Fruit fly (Drosophila melanogaster) whole organism, pupa: ENCODE data around the gene CG34133.

Experiments
- CG10348 ChIP-seq: fragments of 200-800 bp; sonication (Bioruptor generic); IDR thresholded peaks from 2 replicates; pipeline ENCODE4 v1.3.6; 2022; ENCODE audit warnings: missing biosample characterization, missing genetic modification characterization
- CG12605 ChIP-seq: fragments of 200-800 bp; sonication (Bioruptor generic); IDR thresholded peaks from 2 replicates; pipeline ENCODE4 v1.3.6; 2022; ENCODE audit warnings: missing biosample characterization, missing genetic modification characterization
- CG13204 ChIP-seq: fragments of 200-800 bp; sonication (Bioruptor generic); optimal IDR thresholded peaks from 2 replicates; lab custom pipeline; 2018; ENCODE audit warnings: missing biosample characterization, mild to moderate bottlenecking, missing genetic modification characterization, moderate library complexity
- CG14655 ChIP-seq: fragments of 200-800 bp; sonication (Bioruptor generic); optimal IDR thresholded peaks from 3 replicates; lab custom pipeline; 2017; ENCODE audit warnings: mild to moderate bottlenecking, missing biosample characterization, missing genetic modification reagents, missing genetic modification characterization
- CG15710 ChIP-seq: fragments of 200-800 bp; sonication (Bioruptor generic); optimal IDR thresholded peaks from 2 replicates; lab custom pipeline; 2018; ENCODE audit warnings: missing biosample characterization, mild to moderate bottlenecking, missing genetic modification characterization, moderate library complexity
- CG17806 ChIP-seq: fragments of 200-800 bp; sonication (Bioruptor generic); optimal IDR thresholded peaks from 2 replicates; lab custom pipeline; 2018; ENCODE audit warnings: missing biosample characterization, mild to moderate bottlenecking, missing genetic modification characterization, moderate library complexity
- CG32121 ChIP-seq: fragments of 200-800 bp; sonication (Bioruptor generic); IDR thresholded peaks from 2 replicates; pipeline ENCODE4 v1.3.6; 2022; ENCODE audit warnings: missing biosample characterization, missing genetic modification characterization
- CG34367 ChIP-seq: fragments of 200-800 bp; sonication (Bioruptor generic); optimal IDR thresholded peaks from 2 replicates; lab custom pipeline; 2018; ENCODE audit warnings: missing biosample characterization, mild to moderate bottlenecking, missing genetic modification characterization
- CG4496 ChIP-seq: fragments of 200-800 bp; sonication (Bioruptor generic); IDR thresholded peaks from 3 replicates; pipeline ENCODE4 v1.3.6; 2022; ENCODE audit warnings: missing biosample characterization, missing genetic modification characterization
- CG8159 ChIP-seq: fragments of 200-800 bp; sonication (Bioruptor generic); optimal IDR thresholded peaks from 3 replicates; lab custom pipeline; 2018; ENCODE audit warnings: missing biosample characterization, mild to moderate bottlenecking, missing genetic modification characterization, moderate library complexity
- CG8301 ChIP-seq: fragments of 200-800 bp; sonication (Bioruptor generic); optimal IDR thresholded peaks from 2 replicates; lab custom pipeline; 2018; ENCODE audit warnings: missing biosample characterization, mild to moderate bottlenecking, missing genetic modification characterization
- CG9948 ChIP-seq: fragments of 200-800 bp; sonication (Bioruptor generic); optimal IDR thresholded peaks from 2 replicates; lab custom pipeline; 2018; ENCODE audit warnings: missing biosample characterization, mild to moderate bottlenecking, missing genetic modification characterization, moderate library complexity
- D1 ChIP-seq: fragments of 200-800 bp; sonication (Bioruptor generic); optimal IDR thresholded peaks from 2 replicates; lab custom pipeline; 2018; ENCODE audit warnings: missing biosample characterization, mild to moderate bottlenecking, missing genetic modification characterization, moderate library complexity
- EcR ChIP-seq: fragments of 200-800 bp; sonication (Bioruptor generic); optimal IDR thresholded peaks from 3 replicates; lab custom pipeline; 2019; ENCODE audit warnings: missing biosample characterization, missing genetic modification characterization, mild to moderate bottlenecking, moderate library complexity, missing genetic modification reagents
- Ets98B ChIP-seq: fragments of 200-800 bp; sonication (Bioruptor generic); IDR thresholded peaks from 2 replicates; pipeline ENCODE4 v1.3.6; 2022; ENCODE audit warnings: missing biosample characterization, missing genetic modification characterization
- Pif1A ChIP-seq: fragments of 200-800 bp; sonication (Bioruptor generic); optimal IDR thresholded peaks from 3 replicates; lab custom pipeline; 2016; ENCODE audit warnings: missing biosample characterization, missing genetic modification characterization
- Pif1B ChIP-seq: fragments of 200-800 bp; sonication (Bioruptor generic); optimal IDR thresholded peaks from 3 replicates; lab custom pipeline; 2016; ENCODE audit warnings: missing biosample characterization, missing genetic modification characterization
- Snoo ChIP-seq: fragments of 200-800 bp; sonication (Bioruptor generic); optimal IDR thresholded peaks from 3 replicates; lab custom pipeline; 2017; ENCODE audit warnings: missing biosample characterization, mild to moderate bottlenecking, missing genetic modification characterization, inconsistent platforms
- fd96Ca ChIP-seq: fragments of 200-800 bp; sonication (Bioruptor generic); IDR thresholded peaks from 3 replicates; pipeline ENCODE4 v1.3.6; 2022; ENCODE audit warnings: missing biosample characterization, missing genetic modification characterization
- gl ChIP-seq: fragments of 200-800 bp; sonication (Bioruptor generic); optimal IDR thresholded peaks from 2 replicates; lab custom pipeline; 2018; ENCODE audit warnings: missing biosample characterization, mild to moderate bottlenecking, missing genetic modification characterization
- rn ChIP-seq: fragments of 200-800 bp; sonication (Bioruptor generic); IDR thresholded peaks from 2 replicates; pipeline ENCODE4 v1.3.6; 2022; ENCODE audit warnings: missing biosample characterization, missing genetic modification characterization

The CG34133 gene

DNA sequence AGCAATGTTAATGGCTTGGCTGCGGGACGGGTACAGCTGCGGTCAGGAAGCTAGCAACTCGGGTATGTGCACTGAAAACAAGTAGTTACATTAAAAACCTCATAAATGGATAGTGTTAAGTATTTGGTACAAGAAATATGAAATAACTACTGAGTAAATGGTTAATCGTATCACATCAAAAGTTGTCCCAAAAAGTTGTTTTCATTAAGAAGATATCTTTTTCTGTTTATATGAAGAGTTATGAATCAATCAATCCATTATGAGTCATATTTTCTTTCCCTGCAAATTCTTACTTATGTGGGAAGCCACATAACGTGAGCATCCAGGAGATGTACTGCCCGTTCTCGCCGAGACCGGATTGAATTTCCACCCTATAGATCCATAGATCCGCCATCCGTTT lies 30.4 kb upstream of the CG34133 start:
- TF ChIP-seq Pif1A (GFP tag; lab: Kevin White, UChicago) (peak; percentile 9), rn (GFP tag; lab: Robert Waterston, UW) (no peak), EcR (GFP tag; lab: Kevin White, UChicago) (no peak), CG4496 (GFP tag; lab: Robert Waterston, UW) (no peak), CG14655 (GFP tag; lab: Kevin White, UChicago) (peak; percentile 69), fd96Ca (GFP tag; lab: Robert Waterston, UW) (no peak), gl (tag; lab: Kevin White, UChicago) (peak; percentile 20), Ets98B (no peak), CG10348 (GFP tag; lab: Robert Waterston, UW) (no peak), CG13204 (GFP tag; lab: Kevin White, UChicago) (no peak), CG34367 (peak; percentile 25), CG32121 (no peak), Pif1B (GFP tag; lab: Kevin White, UChicago) (no peak), CG8301 (tag; lab: Kevin White, UChicago) (peak; percentile 46), CG15710 (peak; percentile 12), CG12605 (no peak), CG17806 (peak; percentile 22), CG8159 (tag; lab: Kevin White, UChicago) (peak; percentile 40), Snoo (no peak), D1 (tag; lab: Kevin White, UChicago) (no peak), CG9948 (peak; percentile 31)

DNA sequence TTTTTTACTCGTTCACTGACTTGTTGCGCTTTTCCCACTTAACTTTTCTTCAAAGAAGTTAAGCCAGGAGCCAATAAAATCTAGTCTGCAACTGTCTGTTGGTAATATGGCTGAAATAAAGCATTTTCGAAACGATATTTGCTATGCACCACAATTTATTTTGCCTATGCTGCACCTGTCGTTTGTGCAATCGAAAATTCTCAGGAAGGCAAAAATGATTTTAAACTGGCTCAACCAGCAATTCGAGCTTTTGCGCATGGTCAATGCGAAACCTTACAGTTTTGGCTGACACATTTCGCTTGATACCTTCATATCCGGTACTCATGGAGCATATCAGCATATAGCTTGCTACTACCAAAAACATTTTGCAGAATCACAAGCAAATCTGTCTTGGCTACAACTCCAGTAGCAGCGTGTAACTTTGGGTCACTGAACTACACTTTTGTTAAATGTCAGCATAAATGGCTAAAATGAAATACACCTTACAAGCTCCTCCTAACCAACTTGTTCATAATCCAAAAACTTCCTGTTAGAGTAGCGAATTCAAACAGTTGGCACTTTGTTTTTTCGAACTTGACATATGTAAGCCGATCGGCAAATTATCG lies 29.4 kb upstream of the CG34133 start:
- TF ChIP-seq CG15710, result no peak
- TF ChIP-seq CG32121, result no peak
- TF ChIP-seq D1 (tag; lab: Kevin White, UChicago), result no peak
- no peak for TF ChIP-seq CG9948
- TF ChIP-seq CG4496 (GFP tag; lab: Robert Waterston, UW), result no peak
- no peak for TF ChIP-seq Snoo
- TF ChIP-seq CG8159 (tag; lab: Kevin White, UChicago), result no peak
- no peak for TF ChIP-seq CG8301 (tag; lab: Kevin White, UChicago)
- no peak for TF ChIP-seq CG14655 (GFP tag; lab: Kevin White, UChicago)

DNA sequence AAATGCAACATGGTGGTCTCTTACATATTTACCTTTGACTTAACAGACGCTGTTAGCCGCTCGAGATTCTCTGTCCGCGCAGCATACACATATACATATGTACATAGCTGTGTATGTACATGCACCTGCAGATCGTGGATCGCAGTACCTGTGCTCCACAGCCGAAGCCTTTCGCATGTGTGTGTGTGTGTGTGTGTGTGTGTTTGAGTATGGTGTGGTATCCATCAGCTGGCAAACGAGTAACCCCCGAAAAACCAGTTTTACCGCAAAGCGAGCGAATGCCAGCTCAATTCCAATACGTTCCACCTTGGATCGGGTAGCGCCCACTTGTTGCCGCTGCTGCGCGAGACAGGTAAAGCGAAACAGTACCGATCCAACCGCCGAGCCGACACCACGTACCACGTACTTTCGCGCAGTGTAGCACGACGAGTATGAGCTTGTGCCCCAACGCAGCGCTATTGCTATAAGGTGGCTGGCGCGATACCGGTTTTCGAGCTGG lies 27.8 kb upstream of the CG34133 start, which contains the start of gene Cad99C:
Gene Cad99C (plus strand): TSS at position 365 of the 499 bp plus-strand sequence.
- TF ChIP-seq Ets98B (peak; percentile 52), rn (GFP tag; lab: Robert Waterston, UW) (no peak), CG13204 (GFP tag; lab: Kevin White, UChicago) (peak; percentile 18), EcR (GFP tag; lab: Kevin White, UChicago) (peak; percentile 61), CG8159 (tag; lab: Kevin White, UChicago) (no peak), CG34367 (no peak), Snoo (peak; percentile 11), CG12605 (peak; percentile 55; the same call in 1 of the 2 replicates), CG32121 (0 out of 2 replicates have a peak, but pooled peaks have one; percentile 46)

DNA sequence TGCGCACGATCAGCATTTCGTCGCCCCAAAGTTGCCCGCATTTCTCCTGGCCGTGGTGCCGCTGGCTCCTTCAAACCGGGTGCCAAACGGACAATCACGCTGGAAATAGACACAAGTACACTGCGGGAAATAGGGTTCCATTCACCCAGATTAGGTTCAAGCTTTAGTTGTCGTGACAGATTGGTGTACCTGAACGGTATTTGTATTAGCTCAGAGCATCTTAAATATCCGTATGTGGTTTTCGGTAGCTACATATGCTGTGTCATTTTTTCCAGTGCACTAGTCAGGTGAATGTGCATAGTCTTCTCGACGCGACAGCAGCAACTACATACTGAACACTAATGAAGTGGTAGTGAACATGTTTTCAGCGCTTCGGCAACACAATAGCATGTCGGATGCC lies 22.0 kb upstream of the CG34133 start:
- TF ChIP-seq Pif1B (GFP tag; lab: Kevin White, UChicago) (peak; percentile 68), CG4496 (GFP tag; lab: Robert Waterston, UW) (peak; percentile 90), Ets98B (peak; percentile 93), CG15710 (peak; percentile 69), CG17806 (peak; percentile 49), CG8159 (tag; lab: Kevin White, UChicago) (no peak), D1 (tag; lab: Kevin White, UChicago) (no peak), CG34367 (peak; percentile 70), gl (tag; lab: Kevin White, UChicago) (no peak), CG32121 (peak; percentile 80), Pif1A (GFP tag; lab: Kevin White, UChicago) (no peak), CG13204 (GFP tag; lab: Kevin White, UChicago) (no peak), Snoo (no peak), CG14655 (GFP tag; lab: Kevin White, UChicago) (no peak), CG8301 (tag; lab: Kevin White, UChicago) (peak; percentile 83), EcR (GFP tag; lab: Kevin White, UChicago) (no peak), rn (GFP tag; lab: Robert Waterston, UW) (peak; percentile 65), CG10348 (GFP tag; lab: Robert Waterston, UW) (peak; percentile 64), fd96Ca (GFP tag; lab: Robert Waterston, UW) (peak; percentile 94), CG12605 (peak; percentile 84), CG9948 (peak; percentile 51)

DNA sequence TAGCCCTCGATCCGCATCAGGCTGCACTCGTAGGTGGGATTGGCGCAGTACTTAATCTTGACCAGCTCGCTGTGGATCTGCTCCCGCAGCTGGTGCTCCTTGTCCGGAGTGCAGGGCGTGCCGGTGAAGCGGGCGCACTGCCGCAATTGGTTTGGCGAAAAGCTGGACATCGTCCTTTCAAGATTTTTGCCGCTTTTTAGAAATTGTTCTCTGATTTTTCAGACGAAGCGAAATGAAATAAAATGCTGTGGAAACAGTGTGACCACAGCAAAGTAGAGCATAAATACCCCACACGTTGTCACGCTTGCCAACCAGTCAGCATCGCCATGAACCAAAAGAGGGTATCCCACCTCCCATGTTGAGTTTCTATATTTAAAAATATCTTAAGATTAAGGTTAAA lies 11.9 kb upstream of the CG34133 start, which contains the start of gene dgt1:
Gene dgt1 (minus strand): TSS at position 264 of the 400 bp plus-strand sequence.
- TF ChIP-seq Pif1B (GFP tag; lab: Kevin White, UChicago) (no peak), CG9948 (no peak), fd96Ca (GFP tag; lab: Robert Waterston, UW) (no peak), EcR (GFP tag; lab: Kevin White, UChicago) (no peak), CG34367 (no peak)

DNA sequence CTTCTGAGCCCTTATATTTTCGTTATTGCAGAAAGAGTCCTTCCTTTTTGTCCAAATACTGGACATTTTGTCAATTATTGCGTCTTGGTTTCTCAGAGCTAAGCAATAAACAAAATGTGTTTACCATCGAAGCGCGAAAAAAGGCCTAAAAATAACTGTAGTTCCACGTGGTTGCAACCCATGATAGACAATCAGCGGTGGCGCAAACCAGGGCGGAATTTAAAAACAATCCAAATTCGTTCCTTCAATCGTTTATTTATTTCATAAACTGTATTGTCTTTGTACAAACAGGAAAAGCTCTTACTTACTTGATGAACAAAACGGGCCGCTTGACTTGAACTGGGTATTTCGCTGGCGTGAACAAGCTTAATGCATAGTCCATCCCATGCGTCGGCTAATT lies 10.4 kb upstream of the CG34133 start, which contains the start of gene CG7824:
Gene CG7824 (minus strand): TSS at position 131 of the 400 bp plus-strand sequence.
- TF ChIP-seq CG9948, result no peak
- no peak for TF ChIP-seq CG12605
- TF ChIP-seq rn (GFP tag; lab: Robert Waterston, UW), result no peak
- TF ChIP-seq CG8159 (tag; lab: Kevin White, UChicago), result no peak
- no peak for TF ChIP-seq CG15710
- TF ChIP-seq Pif1B (GFP tag; lab: Kevin White, UChicago), result no peak
- no peak for TF ChIP-seq CG4496 (GFP tag; lab: Robert Waterston, UW)
- TF ChIP-seq Ets98B, result no peak
- no peak for TF ChIP-seq EcR (GFP tag; lab: Kevin White, UChicago)
- no peak for TF ChIP-seq CG14655 (GFP tag; lab: Kevin White, UChicago)
- TF ChIP-seq CG8301 (tag; lab: Kevin White, UChicago), result no peak
- TF ChIP-seq CG13204 (GFP tag; lab: Kevin White, UChicago), result no peak
- TF ChIP-seq Pif1A (GFP tag; lab: Kevin White, UChicago), result no peak
